Worm (Caenorhabditis elegans) whole organism, L1 larva: Measurements from ENCODE around the gene Y49F6A.11.

Experiments
- ama-1 ChIP-seq: fragments of 150-350 bp; optimal IDR thresholded peaks from 2 replicates; lab custom pipeline; 2014
- ceh-8 ChIP-seq: fragments of 200-800 bp; sonication (Bioruptor generic); optimal IDR thresholded peaks from 2 replicates; lab custom pipeline; 2018; ENCODE audit warnings: mild to moderate bottlenecking, missing genetic modification characterization, moderate library complexity, missing compliant biosample characterization
- fkh-10 ChIP-seq: sonication (generic microtip); optimal IDR thresholded peaks from 2 replicates; lab custom pipeline; 2017; ENCODE audit warnings: missing biosample characterization, missing genetic modification reagents, missing genetic modification characterization
- skn-1 ChIP-seq: fragments of 150-350 bp; optimal IDR thresholded peaks from 2 replicates; lab custom pipeline; 2014; ENCODE audit warnings: missing biosample characterization, missing genetic modification characterization

- TF ChIP-seq fkh-10 (GFP tag; lab: Kevin White, UChicago): no peak
- no peak for TF ChIP-seq skn-1 (tag; lab: Kevin White, UChicago)
- no peak for TF ChIP-seq ama-1 (lab: Kevin White, UChicago)
- no peak for TF ChIP-seq ceh-8 (GFP tag; lab: Kevin White, UChicago)
Observed at ce11 chrII:3576742-3577141, 21.9 kb downstream of the Y49F6A.11 start, which contains the start of gene clec-132.
